Fruit fly (Drosophila melanogaster): ENCODE data around the gene CG33922.

DNA sequence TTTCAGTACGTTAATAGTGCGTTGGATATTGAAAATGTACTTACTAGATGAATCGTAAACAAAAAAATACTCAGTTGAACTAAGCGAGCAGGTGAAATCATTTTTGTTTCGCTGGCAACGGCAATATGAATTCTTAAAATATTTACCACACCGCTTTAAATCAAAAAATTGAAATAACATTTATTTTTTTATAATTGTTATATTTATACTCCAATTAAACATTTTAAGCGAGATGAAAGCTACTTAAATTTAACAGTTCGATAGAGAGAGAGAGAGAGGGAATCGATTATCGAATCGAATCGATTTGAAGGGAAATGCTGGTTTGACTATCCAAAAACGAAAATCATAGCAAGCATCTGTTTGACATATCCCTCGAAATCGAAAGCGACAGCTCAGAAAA is at the start of gene CG33922, which contains the start of gene Cdlc2:
- TF ChIP-seq ttk (optimal IDR thresholded peaks at IDR 0.05) (no peak), Sin3A (optimal IDR thresholded peaks at IDR 0.05) (no peak), Myc (optimal IDR thresholded peaks at IDR 0.05) (no peak), insv (optimal IDR thresholded peaks at IDR 0.05) (no peak), psq (optimal IDR thresholded peaks at IDR 0.05) (no peak), h (optimal IDR thresholded peaks at IDR 0.05) (no peak)

Measured in Kc167 (cell line).